Worm (Caenorhabditis elegans) whole organism, L4/young adult: ENCODE data around the gene acr-2.

Experiments
- dao-5 ChIP-seq: sonication (generic microtip); optimal IDR thresholded peaks from 2 replicates; lab custom pipeline; 2016; ENCODE audit warnings: missing genotype, missing genetic modification characterization, moderate library complexity, missing compliant biosample characterization
- him-1 ChIP-seq: sonication (generic microtip); optimal IDR thresholded peaks from 2 replicates; lab custom pipeline; 2016; ENCODE audit warnings: missing genotype, missing genetic modification reagents, missing genetic modification characterization, missing compliant biosample characterization

ce11 chrX:6702249-6702648 lies at the start of gene acr-2:
- TF ChIP-seq him-1 (tag; lab: Kevin White, UChicago) (no peak), dao-5 (tag; lab: Kevin White, UChicago) (no peak)
